Fruit fly (Drosophila melanogaster) whole organism, wandering third instar larva: ENCODE results near the gene CG12971.

Source experiments
- Abd-B ChIP-seq: fragments of >200 bp; optimal IDR thresholded peaks from 2 replicates; lab custom pipeline; 2017; ENCODE audit warnings: missing biosample characterization, missing genetic modification characterization
- CG32264 ChIP-seq: fragments of 200-800 bp; sonication (Bioruptor generic); optimal IDR thresholded peaks from 2 replicates; lab custom pipeline; 2016; ENCODE audit warnings: missing biosample characterization, missing genetic modification characterization
- CG9705 ChIP-seq: fragments of 200-800 bp; sonication (Bioruptor generic); optimal IDR thresholded peaks from 2 replicates; lab custom pipeline; 2018; ENCODE audit warnings: missing biosample characterization, mild to moderate bottlenecking, missing genetic modification characterization
- CrebA ChIP-seq: fragments of 200-800 bp; sonication (Bioruptor generic); optimal IDR thresholded peaks from 2 replicates; lab custom pipeline; 2016; ENCODE audit warnings: missing biosample characterization, mild to moderate bottlenecking, missing genetic modification characterization, borderline replicate concordance
- Dfd ChIP-seq: fragments of >200 bp; optimal IDR thresholded peaks from 2 replicates; lab custom pipeline; 2017; ENCODE audit warnings: missing biosample characterization, missing genetic modification characterization
- Dif ChIP-seq: fragments of 200-275, 200-300 bp; sonication (Bioruptor generic); optimal IDR thresholded peaks from 2 replicates; lab custom pipeline; 2018; ENCODE audit warnings: missing biosample characterization, missing genetic modification characterization; ENCODE audit not compliant: partially characterized antibody
- GATAd ChIP-seq: sonication (Bioruptor generic); optimal IDR thresholded peaks from 2 replicates; lab custom pipeline; 2016; ENCODE audit warnings: missing biosample characterization, missing genetic modification characterization
- HLH106 ChIP-seq: fragments of 200-800 bp; optimal IDR thresholded peaks from 3 replicates; lab custom pipeline; 2019; ENCODE audit warnings: missing biosample characterization, mild to moderate bottlenecking, missing genetic modification characterization, moderate library complexity
- Hnf4 ChIP-seq: fragments of 200-800 bp; sonication (Bioruptor generic); optimal IDR thresholded peaks from 2 replicates; lab custom pipeline; 2016; ENCODE audit warnings: missing biosample characterization, mild to moderate bottlenecking, missing genetic modification characterization
- Hr83 ChIP-seq: fragments of 200-300 bp; sonication (Bioruptor generic); optimal IDR thresholded peaks from 2 replicates; lab custom pipeline; 2016; ENCODE audit warnings: missing biosample characterization, mild to moderate bottlenecking, missing genetic modification characterization, moderate library complexity; ENCODE audit not compliant: poor library complexity, severe bottlenecking
- Myc ChIP-seq: fragments of >200 bp; optimal IDR thresholded peaks from 2 replicates; lab custom pipeline; 2017
- N ChIP-seq: fragments of >200 bp; optimal IDR thresholded peaks from 2 replicates; lab custom pipeline; 2018; ENCODE audit warnings: missing biosample characterization, missing external identifiers, missing genetic modification characterization
- OdsH ChIP-seq: fragments of 200-800 bp; sonication (Bioruptor generic); optimal IDR thresholded peaks from 2 replicates; lab custom pipeline; 2016; ENCODE audit warnings: missing biosample characterization, mild to moderate bottlenecking, missing genetic modification characterization
- Rel ChIP-seq, 2 experiments: fragments of 200-800 bp; sonication (Bioruptor generic) in 1 of 2; optimal IDR thresholded peaks; 2 replicates in 1 of 2; 3 replicates in 1 of 2; lab custom pipeline; 2016 to 2019; ENCODE audit warnings: mild to moderate bottlenecking in 2 of 2, missing biosample characterization in 2 of 2, missing genetic modification characterization in 2 of 2, moderate library complexity in 1 of 2
- Sp1 ChIP-seq: fragments of 200-800 bp; sonication (Bioruptor generic); optimal IDR thresholded peaks from 3 replicates; lab custom pipeline; 2019; ENCODE audit warnings: missing biosample characterization, mild to moderate bottlenecking, missing genetic modification characterization, moderate library complexity
- Vsx2 ChIP-seq: fragments of 200-300, 225-300 bp; sonication (Bioruptor generic); optimal IDR thresholded peaks from 2 replicates; lab custom pipeline; 2018; ENCODE audit warnings: missing biosample characterization, missing genetic modification characterization; ENCODE audit not compliant: partially characterized antibody
- br ChIP-seq: fragments of 200-800 bp; sonication (Bioruptor generic); optimal IDR thresholded peaks from 2 replicates; lab custom pipeline; 2016; ENCODE audit warnings: missing biosample characterization, missing genetic modification characterization
- brk ChIP-seq: fragments of 200-800 bp; sonication (Bioruptor generic); optimal IDR thresholded peaks from 2 replicates; lab custom pipeline; 2016; ENCODE audit warnings: missing biosample characterization, mild to moderate bottlenecking, missing genetic modification characterization
- dl ChIP-seq, 2 experiments: fragments of 175-275, 200-275 bp in 1 of 2; fragments of 200-275 bp in 1 of 2; sonication (Bioruptor generic); optimal IDR thresholded peaks; lab custom pipeline; 2018; ENCODE audit warnings: mild to moderate bottlenecking in 2 of 2, missing biosample characterization in 2 of 2, missing genetic modification characterization in 2 of 2, moderate library complexity in 2 of 2; ENCODE audit not compliant: partially characterized antibody in 2 of 2, insufficient read depth in 1 of 2
- dmrt93B ChIP-seq: fragments of 200-800 bp; sonication (Bioruptor generic); optimal IDR thresholded peaks from 2 replicates; lab custom pipeline; 2018; ENCODE audit warnings: missing biosample characterization, mild to moderate bottlenecking, missing genetic modification characterization
- ey ChIP-seq: fragments of 200-800 bp; sonication (Bioruptor generic); optimal IDR thresholded peaks from 2 replicates; lab custom pipeline; 2016; ENCODE audit warnings: missing biosample characterization, missing genetic modification characterization
- foxo ChIP-seq, 2 experiments: fragments of 200-800 bp; sonication (Bioruptor generic); optimal IDR thresholded peaks; 2 replicates in 1 of 2; 3 replicates in 1 of 2; lab custom pipeline; 2016 to 2017; ENCODE audit warnings: missing biosample characterization in 2 of 2, missing genetic modification characterization in 2 of 2
- fru ChIP-seq: fragments of 200-800 bp; sonication (Bioruptor generic); optimal IDR thresholded peaks from 3 replicates; lab custom pipeline; 2016; ENCODE audit warnings: missing biosample characterization, mild to moderate bottlenecking, missing genetic modification characterization
- h ChIP-seq: fragments of 200-800 bp; sonication (Bioruptor generic); optimal IDR thresholded peaks from 3 replicates; lab custom pipeline; 2016; ENCODE audit warnings: missing biosample characterization, mild to moderate bottlenecking, missing genetic modification characterization
- lola ChIP-seq: fragments of >200 bp; optimal IDR thresholded peaks from 2 replicates; lab custom pipeline; 2017; ENCODE audit warnings: missing biosample characterization, missing genetic modification characterization
- pan ChIP-seq: fragments of >200 bp; optimal IDR thresholded peaks from 2 replicates; lab custom pipeline; 2017
- psq ChIP-seq: fragments of 200-800 bp; sonication (Bioruptor generic); optimal IDR thresholded peaks from 3 replicates; lab custom pipeline; 2017; ENCODE audit warnings: missing biosample characterization, mild to moderate bottlenecking, missing genetic modification characterization, moderate library complexity
- rgr ChIP-seq: fragments of 200-800 bp; sonication (Bioruptor generic); optimal IDR thresholded peaks from 3 replicates; lab custom pipeline; 2016; ENCODE audit warnings: missing biosample characterization, mild to moderate bottlenecking, missing genetic modification characterization
- sage ChIP-seq: fragments of 200-800 bp; sonication (Bioruptor generic); optimal IDR thresholded peaks from 2 replicates; lab custom pipeline; 2016; ENCODE audit warnings: missing biosample characterization, mild to moderate bottlenecking, missing genetic modification characterization
- sv ChIP-seq: fragments of 200-800 bp; sonication (Bioruptor generic); optimal IDR thresholded peaks from 3 replicates; lab custom pipeline; 2016; ENCODE audit warnings: missing biosample characterization, missing genetic modification characterization
- tai ChIP-seq: sonication (Bioruptor generic); optimal IDR thresholded peaks from 2 replicates; lab custom pipeline; 2016; ENCODE audit warnings: missing biosample characterization, missing genetic modification characterization
- woc ChIP-seq: sonication (Bioruptor generic); optimal IDR thresholded peaks from 2 replicates; lab custom pipeline; 2016; ENCODE audit warnings: missing biosample characterization, mild to moderate bottlenecking, missing genetic modification characterization

Gene CG12971

DNA sequence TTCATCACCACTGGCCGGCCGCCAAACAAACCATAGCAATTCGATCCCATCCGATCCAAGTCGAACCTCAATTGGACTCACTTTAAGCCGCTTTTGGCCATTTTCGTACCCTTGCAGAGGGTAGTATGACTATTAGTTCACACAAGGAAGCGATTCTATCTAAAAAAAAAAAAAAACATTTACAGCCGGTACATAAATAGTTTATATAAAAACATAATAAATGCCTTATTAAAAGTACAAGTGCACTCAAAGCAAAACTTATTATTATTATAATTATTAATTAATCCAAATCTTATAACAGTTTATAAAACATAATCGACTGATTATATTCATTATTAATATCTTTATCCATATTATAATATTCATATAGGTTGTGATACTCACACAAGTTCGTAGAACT is at the start of gene CG12971:
Gene CG12971, minus strand, starts transcription at position 101 of the 400 bp plus-strand sequence.
- TF ChIP-seq Abd-B (GFP tag; lab: Kevin White, UChicago) (no peak), h (GFP tag; lab: Kevin White, UChicago) (no peak), Rel (GFP tag; optimal IDR thresholded peaks at IDR 0.05; lab: Kevin White, UChicago) (no peak), Rel (tag; optimal IDR thresholded peaks at IDR 0.05; lab: Kevin White, UChicago) (no peak), ey (GFP tag; lab: Kevin White, UChicago) (no peak), GATAd (no peak), Hnf4 (GFP tag; lab: Kevin White, UChicago) (no peak), sage (GFP tag; lab: Kevin White, UChicago) (no peak), N (no peak), fru (GFP tag; lab: Kevin White, UChicago) (no peak), lola (GFP tag; lab: Kevin White, UChicago) (no peak), pan (lab: Kevin White, UChicago) (no peak), CG32264 (GFP tag; lab: Kevin White, UChicago) (no peak), CG9705 (GFP tag; lab: Kevin White, UChicago) (no peak)

DNA sequence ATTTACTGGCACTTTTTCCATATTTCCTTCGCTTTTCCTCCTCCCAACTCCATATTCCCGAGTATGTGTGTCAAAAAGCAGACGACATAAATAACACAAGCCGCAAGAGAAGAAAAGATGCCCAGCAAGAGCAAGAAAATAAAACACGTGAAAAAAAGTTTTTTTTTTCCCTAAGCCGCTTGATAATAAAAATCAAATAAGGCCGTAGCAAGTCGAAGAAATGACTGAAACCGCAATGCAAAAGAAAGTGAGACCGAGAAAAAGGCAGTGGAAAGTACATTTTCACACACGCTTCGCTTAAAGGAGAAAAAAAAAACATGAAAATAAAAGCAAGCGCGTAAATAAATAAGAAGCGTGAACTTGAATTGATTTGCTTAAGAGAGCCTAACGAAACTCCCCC is 46.3 kb upstream of the CG12971 start:
- no peak for TF ChIP-seq Dfd (GFP tag; lab: Kevin White, UChicago)
- TF ChIP-seq GATAd, result no peak
- TF ChIP-seq Hr83, result no peak
- no peak for TF ChIP-seq sv (GFP tag; lab: Kevin White, UChicago)
- TF ChIP-seq CG9705 (GFP tag; lab: Kevin White, UChicago), result no peak
- no peak for TF ChIP-seq OdsH (GFP tag; lab: Kevin White, UChicago)
- no peak for TF ChIP-seq h (GFP tag; lab: Kevin White, UChicago)
- no peak for TF ChIP-seq HLH106
- no peak for TF ChIP-seq psq (GFP tag; lab: Kevin White, UChicago)
- no peak for TF ChIP-seq Vsx2 (GFP tag; lab: Kevin White, UChicago)
- TF ChIP-seq fru (GFP tag; lab: Kevin White, UChicago), result no peak
- no peak for TF ChIP-seq dl (GFP tag; optimal IDR thresholded peaks at IDR 0.05; lab: Kevin White, UChicago; ENCODE audit: insufficient read depth in 1 of 2, partially characterized antibody in 2 of 2)
- TF ChIP-seq br (GFP tag; lab: Kevin White, UChicago), result no peak
- TF ChIP-seq foxo (GFP tag; optimal IDR thresholded peaks at IDR 0.05; lab: Kevin White, UChicago), result no peak
- TF ChIP-seq Hnf4 (GFP tag; lab: Kevin White, UChicago), result no peak
- no peak for TF ChIP-seq ey (GFP tag; lab: Kevin White, UChicago)
- TF ChIP-seq woc (GFP tag; lab: Kevin White, UChicago), result no peak
- TF ChIP-seq dmrt93B, result no peak

DNA sequence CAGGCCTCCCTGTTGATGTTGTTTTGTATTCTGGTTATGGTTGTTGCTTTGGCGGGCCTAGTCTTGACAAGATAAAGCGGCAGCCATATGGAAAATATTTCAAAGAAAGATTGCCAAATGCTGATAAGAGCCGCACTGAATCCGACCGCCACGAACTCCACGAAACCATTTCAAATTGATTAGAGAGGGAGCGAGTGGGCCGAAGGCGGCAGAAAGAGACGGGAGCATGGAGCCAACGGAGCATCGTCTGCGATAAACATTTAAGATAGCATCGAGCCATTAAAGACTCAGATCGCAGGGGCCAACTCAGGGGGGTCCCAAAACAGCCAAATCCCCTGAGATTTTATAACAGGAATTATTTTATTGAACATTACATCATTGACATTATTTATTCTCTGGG is 43.9 kb upstream of the CG12971 start:
- no peak for TF ChIP-seq lola (GFP tag; lab: Kevin White, UChicago)

DNA sequence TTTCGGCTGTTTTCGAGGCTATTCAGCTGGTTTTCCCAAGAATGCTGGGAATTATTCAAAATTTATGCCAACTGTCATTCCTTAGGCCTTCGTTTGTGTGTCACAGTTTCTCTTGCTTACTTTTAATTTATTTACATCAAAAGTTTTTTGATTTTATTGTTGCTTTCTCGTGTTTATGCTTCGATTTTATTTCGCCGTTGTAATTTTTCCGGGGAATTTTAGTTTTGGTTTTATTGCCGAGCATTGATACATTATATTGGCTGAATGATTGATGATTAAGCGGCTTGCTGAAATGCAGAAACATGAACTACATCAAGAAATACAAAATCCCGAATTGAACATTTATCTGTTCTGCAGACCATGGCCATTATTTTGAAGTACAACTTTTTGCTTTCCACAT is 41.9 kb upstream of the CG12971 start:
- TF ChIP-seq br (GFP tag; lab: Kevin White, UChicago) (no peak), lola (GFP tag; lab: Kevin White, UChicago) (no peak), Abd-B (GFP tag; lab: Kevin White, UChicago) (no peak), Sp1 (GFP tag; lab: Kevin White, UChicago) (no peak), Hr83 (no peak), OdsH (GFP tag; lab: Kevin White, UChicago) (no peak), tai (GFP tag; lab: Kevin White, UChicago) (no peak), rgr (no peak), Dfd (GFP tag; lab: Kevin White, UChicago) (no peak), CrebA (no peak), N (no peak), brk (no peak), Myc (lab: Kevin White, UChicago) (no peak), Hnf4 (GFP tag; lab: Kevin White, UChicago) (no peak)

DNA sequence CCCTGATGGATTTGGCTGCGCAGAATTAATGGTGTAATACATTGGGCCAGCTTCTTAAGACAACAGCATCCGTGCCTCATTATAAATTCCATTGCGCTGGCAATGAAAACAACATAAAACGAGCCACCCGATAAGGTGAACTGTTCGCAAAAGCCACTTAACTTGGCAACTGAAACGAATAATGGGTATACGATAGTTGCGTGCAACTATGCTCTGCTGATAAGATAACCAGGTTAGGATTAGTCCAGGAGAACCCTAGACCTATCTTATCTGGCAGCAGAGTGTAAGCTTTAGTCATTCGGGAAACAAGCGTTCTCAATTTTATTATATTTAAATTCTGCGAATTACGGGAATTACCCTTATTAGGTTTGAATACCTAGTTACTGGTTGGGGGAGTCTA is 34.1 kb upstream of the CG12971 start:
- no peak for TF ChIP-seq pan (lab: Kevin White, UChicago)
- no peak for TF ChIP-seq GATAd
- no peak for TF ChIP-seq Rel (GFP tag; optimal IDR thresholded peaks at IDR 0.05; lab: Kevin White, UChicago)
- TF ChIP-seq Rel (tag; optimal IDR thresholded peaks at IDR 0.05; lab: Kevin White, UChicago), result no peak
- no peak for TF ChIP-seq dmrt93B
- no peak for TF ChIP-seq CrebA
- TF ChIP-seq sage (GFP tag; lab: Kevin White, UChicago), result no peak
- TF ChIP-seq Dif, result no peak
- TF ChIP-seq tai (GFP tag; lab: Kevin White, UChicago), result no peak
- TF ChIP-seq CG9705 (GFP tag; lab: Kevin White, UChicago), result no peak
- no peak for TF ChIP-seq psq (GFP tag; lab: Kevin White, UChicago)
- no peak for TF ChIP-seq h (GFP tag; lab: Kevin White, UChicago)
